Worm (Caenorhabditis elegans) whole organism, late embryonic: ENCODE data around the gene chs-2.

Experiments
- C08G9.2 ChIP-seq: sonication (generic microtip); optimal IDR thresholded peaks from 2 replicates; lab custom pipeline; 2016; ENCODE audit warnings: mild to moderate bottlenecking, missing genetic modification characterization, moderate library complexity, missing compliant biosample characterization
- F13H6.1 ChIP-seq: sonication (generic microtip); optimal IDR thresholded peaks from 2 replicates; lab custom pipeline; 2016; ENCODE audit warnings: missing genetic modification characterization, missing compliant biosample characterization
- K02D7.2 ChIP-seq: sonication (generic microtip); optimal IDR thresholded peaks from 2 replicates; lab custom pipeline; 2017; ENCODE audit warnings: mild to moderate bottlenecking, missing genetic modification characterization, missing compliant biosample characterization
- Y22D7AL.16 ChIP-seq: sonication (generic microtip); optimal IDR thresholded peaks from 2 replicates; lab custom pipeline; 2016; ENCODE audit warnings: missing genetic modification characterization, missing compliant biosample characterization
- ahr-1 ChIP-seq: sonication (generic microtip); optimal IDR thresholded peaks from 2 replicates; lab custom pipeline; 2016; ENCODE audit warnings: missing genetic modification characterization, missing compliant biosample characterization
- ceh-14 ChIP-seq: sonication (generic microtip); optimal IDR thresholded peaks from 2 replicates; lab custom pipeline; 2016; ENCODE audit warnings: missing genotype, missing genetic modification characterization, missing compliant biosample characterization
- ceh-31 ChIP-seq: sonication (generic microtip); optimal IDR thresholded peaks from 2 replicates; lab custom pipeline; 2016; ENCODE audit warnings: missing genetic modification characterization, missing compliant biosample characterization
- ceh-34 ChIP-seq: sonication (generic microtip); optimal IDR thresholded peaks from 2 replicates; lab custom pipeline; 2016; ENCODE audit warnings: mild to moderate bottlenecking, missing genetic modification characterization, missing compliant biosample characterization
- ceh-45 ChIP-seq: fragments of 200-800 bp; sonication (Bioruptor generic); IDR thresholded peaks from 2 replicates; pipeline ENCODE4 v1.3.6; 2022; ENCODE audit warnings: missing genetic modification reagents, missing genetic modification characterization, missing compliant biosample characterization
- ceh-48 ChIP-seq: sonication (generic microtip); optimal IDR thresholded peaks from 2 replicates; lab custom pipeline; 2016; ENCODE audit warnings: missing genetic modification characterization, inconsistent platforms, missing compliant biosample characterization
- che-1 ChIP-seq: sonication (generic microtip); optimal IDR thresholded peaks from 2 replicates; lab custom pipeline; 2016; ENCODE audit warnings: mild to moderate bottlenecking, missing genetic modification characterization, missing compliant biosample characterization
- dve-1 ChIP-seq: sonication (generic microtip); optimal IDR thresholded peaks from 2 replicates; lab custom pipeline; 2017; ENCODE audit warnings: antibody characterized with exemption, mild to moderate bottlenecking, missing genetic modification characterization, missing compliant biosample characterization
- elt-2 ChIP-seq: sonication (generic microtip); optimal IDR thresholded peaks from 2 replicates; lab custom pipeline; 2016; ENCODE audit warnings: missing genetic modification reagents, missing genetic modification characterization, missing compliant biosample characterization
- ets-4 ChIP-seq: sonication (generic microtip); optimal IDR thresholded peaks from 2 replicates; lab custom pipeline; 2016; ENCODE audit warnings: missing genetic modification characterization, missing compliant biosample characterization
- fax-1 ChIP-seq: sonication (generic microtip); optimal IDR thresholded peaks from 2 replicates; lab custom pipeline; 2016; ENCODE audit warnings: missing genotype, missing genetic modification characterization, missing compliant biosample characterization
- gmeb-2 ChIP-seq: sonication (generic microtip); optimal IDR thresholded peaks from 2 replicates; lab custom pipeline; 2016; ENCODE audit warnings: missing genetic modification characterization, inconsistent platforms, missing compliant biosample characterization
- hlh-15 ChIP-seq: sonication (generic microtip); optimal IDR thresholded peaks from 2 replicates; lab custom pipeline; 2016; ENCODE audit warnings: missing genetic modification characterization, missing compliant biosample characterization
- hlh-8 ChIP-seq: sonication (generic microtip); optimal IDR thresholded peaks from 2 replicates; lab custom pipeline; 2016; ENCODE audit warnings: missing genotype, missing genetic modification characterization, missing compliant biosample characterization
- lim-6 ChIP-seq: sonication (generic microtip); optimal IDR thresholded peaks from 2 replicates; lab custom pipeline; 2016; ENCODE audit warnings: missing genetic modification characterization, missing compliant biosample characterization
- lin-11 ChIP-seq: fragments of 200-800 bp; sonication (Bioruptor generic); optimal IDR thresholded peaks from 2 replicates; lab custom pipeline; 2018; ENCODE audit warnings: mild to moderate bottlenecking, missing genetic modification characterization, missing compliant biosample characterization
- odd-2 ChIP-seq: sonication (generic microtip); optimal IDR thresholded peaks from 2 replicates; lab custom pipeline; 2017; ENCODE audit warnings: antibody characterized with exemption, mild to moderate bottlenecking, missing genetic modification characterization, missing compliant biosample characterization
- pat-9 ChIP-seq: fragments of 200-800 bp; sonication (Bioruptor generic); optimal IDR thresholded peaks from 2 replicates; lab custom pipeline; 2018; ENCODE audit warnings: mild to moderate bottlenecking, missing genetic modification characterization, moderate library complexity, missing compliant biosample characterization
- pha-2 ChIP-seq: sonication (generic microtip); optimal IDR thresholded peaks from 2 replicates; lab custom pipeline; 2017; ENCODE audit warnings: mild to moderate bottlenecking, missing genetic modification characterization, missing compliant biosample characterization
- pros-1 ChIP-seq: fragments of 150-350 bp; optimal IDR thresholded peaks from 2 replicates; lab custom pipeline; 2014; ENCODE audit warnings: missing biosample characterization, missing genetic modification reagents, missing genetic modification characterization
- ref-2 ChIP-seq: sonication (generic microtip); optimal IDR thresholded peaks from 2 replicates; lab custom pipeline; 2016; ENCODE audit warnings: missing genetic modification characterization, missing compliant biosample characterization
- sdc-2 ChIP-seq: sonication (generic microtip); optimal IDR thresholded peaks from 2 replicates; lab custom pipeline; 2016; ENCODE audit warnings: missing genotype, missing genetic modification characterization, missing compliant biosample characterization
- tbx-2 ChIP-seq: sonication (generic microtip); optimal IDR thresholded peaks from 2 replicates; lab custom pipeline; 2016; ENCODE audit warnings: missing genetic modification characterization, missing compliant biosample characterization
- tbx-7 ChIP-seq: sonication (generic microtip); optimal IDR thresholded peaks from 2 replicates; lab custom pipeline; 2016; ENCODE audit warnings: missing genotype, missing genetic modification characterization, missing compliant biosample characterization
- ttx-3 ChIP-seq: sonication (generic microtip); optimal IDR thresholded peaks from 2 replicates; lab custom pipeline; 2016; ENCODE audit warnings: missing genetic modification reagents, missing genetic modification characterization, missing compliant biosample characterization
- unc-42 ChIP-seq: sonication (generic microtip); optimal IDR thresholded peaks from 2 replicates; lab custom pipeline; 2016; ENCODE audit warnings: missing genotype, missing genetic modification characterization, missing compliant biosample characterization
- unc-86 ChIP-seq: sonication (generic microtip); optimal IDR thresholded peaks from 2 replicates; lab custom pipeline; 2016; ENCODE audit warnings: missing genetic modification characterization, missing compliant biosample characterization
- ztf-16 ChIP-seq: sonication (generic microtip); optimal IDR thresholded peaks from 2 replicates; lab custom pipeline; 2017; ENCODE audit warnings: missing genetic modification characterization, missing compliant biosample characterization

Gene chs-2

ce11 chrII:255124-255523 lies 58.3 kb downstream of the chs-2 start (continued):
- TF ChIP-seq ceh-45 (GFP tag; lab: Robert Waterston, UW) (0 out of 2 replicates have a peak, but pooled peaks have one; percentile 45), ref-2 (tag; lab: Kevin White, UChicago) (peak; percentile 90), sdc-2 (peak; percentile 65), ceh-14 (tag; lab: Kevin White, UChicago) (peak; percentile 86), fax-1 (peak; percentile 79), ztf-16 (peak; percentile 79), Y22D7AL.16 (tag; lab: Kevin White, UChicago) (peak; percentile 50), hlh-15 (tag; lab: Kevin White, UChicago) (peak; percentile 66), odd-2 (tag; lab: Kevin White, UChicago) (peak; percentile 32), tbx-7 (tag; lab: Kevin White, UChicago) (peak; percentile 77), F13H6.1 (tag; lab: Kevin White, UChicago) (peak; percentile 73), tbx-2 (tag; lab: Kevin White, UChicago) (peak; percentile 93), pros-1 (no peak), elt-2 (tag; lab: Kevin White, UChicago) (peak; percentile 89), ceh-34 (peak; percentile 88), pha-2 (peak; percentile 74), pat-9 (tag; lab: Kevin White, UChicago) (peak; percentile 76), ahr-1 (peak; percentile 57), ceh-31 (tag; lab: Kevin White, UChicago) (peak; percentile 92), unc-42 (tag; lab: Kevin White, UChicago) (peak; percentile 99), dve-1 (peak; percentile 42), C08G9.2 (tag; lab: Kevin White, UChicago) (peak; percentile 87), ceh-48 (tag; lab: Kevin White, UChicago) (peak; percentile 97), ttx-3 (tag; lab: Kevin White, UChicago) (peak; percentile 72), unc-86 (tag; lab: Kevin White, UChicago) (peak; percentile 83), gmeb-2 (tag; lab: Kevin White, UChicago) (peak; percentile 63), lin-11 (peak; percentile 59), che-1 (tag; lab: Kevin White, UChicago) (peak; percentile 55), lim-6 (tag; lab: Kevin White, UChicago) (no peak)

DNA sequence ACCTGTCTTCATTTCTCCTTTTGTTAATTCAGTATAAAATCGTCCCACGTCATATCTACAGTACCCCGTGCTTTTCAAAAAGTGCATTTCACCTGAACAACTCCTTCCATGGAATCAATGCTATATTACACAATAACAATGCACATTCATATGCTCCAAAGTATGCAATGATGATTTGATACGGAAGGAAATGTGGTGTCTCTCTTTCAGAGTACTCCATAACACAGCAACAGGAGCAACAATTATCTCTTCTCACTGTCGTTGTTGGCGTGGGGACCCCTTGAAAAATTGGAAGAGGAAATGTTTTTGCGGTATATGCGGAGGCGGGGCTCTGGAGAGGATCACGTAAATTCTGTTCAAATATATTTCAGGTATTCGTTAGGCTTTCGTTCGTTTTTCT lies 60.7 kb downstream of the chs-2 start, which contains the start of gene cat-2:
TSS of gene cat-2 (plus strand) at position 301 of the 400 bp plus-strand sequence.
- TF ChIP-seq hlh-8 (tag; lab: Kevin White, UChicago) (no peak), K02D7.2 (no peak), ets-4 (tag; lab: Kevin White, UChicago) (no peak)
- TF ChIP-seq, all 69 proteins: peak for 0
